Worm (Caenorhabditis elegans) whole organism, late embryonic: ENCODE measurements around the gene W05B10.4.

Experiments
- C38D4.7 ChIP-seq: fragments of 200-800 bp; sonication (Bioruptor generic); optimal IDR thresholded peaks from 2 replicates; lab custom pipeline; 2018; ENCODE audit warnings: mild to moderate bottlenecking, missing genetic modification characterization, moderate library complexity, missing compliant biosample characterization
- F13H6.1 ChIP-seq: sonication (generic microtip); optimal IDR thresholded peaks from 2 replicates; lab custom pipeline; 2016; ENCODE audit warnings: missing genetic modification characterization, missing compliant biosample characterization
- ahr-1 ChIP-seq: sonication (generic microtip); optimal IDR thresholded peaks from 2 replicates; lab custom pipeline; 2016; ENCODE audit warnings: missing genetic modification characterization, missing compliant biosample characterization
- ama-1 ChIP-seq: fragments of 150-350 bp; optimal IDR thresholded peaks from 2 replicates; lab custom pipeline; 2014
- ceh-18 ChIP-seq: sonication (generic microtip); optimal IDR thresholded peaks from 2 replicates; lab custom pipeline; 2016; ENCODE audit warnings: missing genetic modification characterization, missing compliant biosample characterization
- ceh-2 ChIP-seq: sonication (generic microtip); optimal IDR thresholded peaks from 2 replicates; lab custom pipeline; 2016; ENCODE audit warnings: missing genotype, missing genetic modification characterization, missing compliant biosample characterization
- ceh-22 ChIP-seq: sonication (generic microtip); optimal IDR thresholded peaks from 2 replicates; lab custom pipeline; 2017; ENCODE audit warnings: missing biosample characterization, missing genetic modification characterization
- ceh-30 ChIP-seq: fragments of 150-350 bp; optimal IDR thresholded peaks from 2 replicates; lab custom pipeline; 2014; ENCODE audit warnings: missing biosample characterization, missing genetic modification characterization
- ceh-31 ChIP-seq: sonication (generic microtip); optimal IDR thresholded peaks from 2 replicates; lab custom pipeline; 2016; ENCODE audit warnings: missing genetic modification characterization, missing compliant biosample characterization
- ceh-34 ChIP-seq: sonication (generic microtip); optimal IDR thresholded peaks from 2 replicates; lab custom pipeline; 2016; ENCODE audit warnings: mild to moderate bottlenecking, missing genetic modification characterization, missing compliant biosample characterization
- ceh-45 ChIP-seq: fragments of 200-800 bp; sonication (Bioruptor generic); IDR thresholded peaks from 2 replicates; pipeline ENCODE4 v1.3.6; 2022; ENCODE audit warnings: missing genetic modification reagents, missing genetic modification characterization, missing compliant biosample characterization
- ceh-48 ChIP-seq: sonication (generic microtip); optimal IDR thresholded peaks from 2 replicates; lab custom pipeline; 2016; ENCODE audit warnings: missing genetic modification characterization, inconsistent platforms, missing compliant biosample characterization
- ceh-6 ChIP-seq: fragments of 200-800 bp; sonication (Bioruptor generic); optimal IDR thresholded peaks from 2 replicates; lab custom pipeline; 2018; ENCODE audit warnings: mild to moderate bottlenecking, missing genetic modification characterization, missing compliant biosample characterization
- ceh-9 ChIP-seq: sonication (generic microtip); optimal IDR thresholded peaks from 2 replicates; lab custom pipeline; 2016; ENCODE audit warnings: mild to moderate bottlenecking, missing genetic modification characterization, inconsistent platforms, missing compliant biosample characterization
- dve-1 ChIP-seq: sonication (generic microtip); optimal IDR thresholded peaks from 2 replicates; lab custom pipeline; 2017; ENCODE audit warnings: antibody characterized with exemption, mild to moderate bottlenecking, missing genetic modification characterization, missing compliant biosample characterization
- elt-2 ChIP-seq: sonication (generic microtip); optimal IDR thresholded peaks from 2 replicates; lab custom pipeline; 2016; ENCODE audit warnings: missing genetic modification reagents, missing genetic modification characterization, missing compliant biosample characterization
- eyg-1 ChIP-seq: sonication (generic microtip); optimal IDR thresholded peaks from 2 replicates; lab custom pipeline; 2016; ENCODE audit warnings: missing genotype, missing genetic modification characterization, missing compliant biosample characterization
- fax-1 ChIP-seq: sonication (generic microtip); optimal IDR thresholded peaks from 2 replicates; lab custom pipeline; 2016; ENCODE audit warnings: missing genotype, missing genetic modification characterization, missing compliant biosample characterization
- fkh-6 ChIP-seq: sonication (generic microtip); optimal IDR thresholded peaks from 2 replicates; lab custom pipeline; 2016; ENCODE audit warnings: missing genetic modification characterization, missing compliant biosample characterization
- gmeb-2 ChIP-seq: sonication (generic microtip); optimal IDR thresholded peaks from 2 replicates; lab custom pipeline; 2016; ENCODE audit warnings: missing genetic modification characterization, inconsistent platforms, missing compliant biosample characterization
- hlh-30 ChIP-seq: sonication (generic microtip); optimal IDR thresholded peaks from 2 replicates; lab custom pipeline; 2017; ENCODE audit warnings: antibody characterized with exemption, missing genetic modification characterization, missing compliant biosample characterization; ENCODE audit not compliant: insufficient read depth
- hlh-6 ChIP-seq: sonication (generic microtip); optimal IDR thresholded peaks from 2 replicates; lab custom pipeline; 2016; ENCODE audit warnings: missing genotype, missing genetic modification characterization, missing compliant biosample characterization
- lin-11 ChIP-seq: fragments of 200-800 bp; sonication (Bioruptor generic); optimal IDR thresholded peaks from 2 replicates; lab custom pipeline; 2018; ENCODE audit warnings: mild to moderate bottlenecking, missing genetic modification characterization, missing compliant biosample characterization
- madf-2 ChIP-seq: sonication (generic microtip); optimal IDR thresholded peaks from 2 replicates; lab custom pipeline; 2017; ENCODE audit warnings: missing genetic modification characterization, missing compliant biosample characterization
- nfya-1 ChIP-seq: sonication (generic microtip); optimal IDR thresholded peaks from 2 replicates; lab custom pipeline; 2017; ENCODE audit warnings: missing genetic modification characterization, mild to moderate bottlenecking, missing compliant biosample characterization, antibody characterized with exemption, moderate library complexity
- nhr-11 ChIP-seq: fragments of 150-350 bp; optimal IDR thresholded peaks from 2 replicates; lab custom pipeline; 2014; ENCODE audit warnings: missing biosample characterization, missing genetic modification characterization
- npax-4 ChIP-seq: sonication (generic microtip); optimal IDR thresholded peaks from 2 replicates; lab custom pipeline; 2016; ENCODE audit warnings: missing genetic modification characterization, missing compliant biosample characterization
- pag-3 ChIP-seq: sonication (generic microtip); optimal IDR thresholded peaks from 2 replicates; lab custom pipeline; 2016; ENCODE audit warnings: missing compliant biosample characterization, missing genetic modification characterization, borderline replicate concordance
- pha-2 ChIP-seq: sonication (generic microtip); optimal IDR thresholded peaks from 2 replicates; lab custom pipeline; 2017; ENCODE audit warnings: mild to moderate bottlenecking, missing genetic modification characterization, missing compliant biosample characterization
- pha-4 ChIP-seq: fragments of 150-350 bp; optimal IDR thresholded peaks from 2 replicates; lab custom pipeline; 2018; ENCODE audit warnings: missing biosample characterization, missing genetic modification reagents, missing genetic modification characterization
- pqm-1 ChIP-seq: sonication (generic microtip); optimal IDR thresholded peaks from 2 replicates; lab custom pipeline; 2016; ENCODE audit warnings: missing genetic modification characterization, missing compliant biosample characterization
- pros-1 ChIP-seq: fragments of 150-350 bp; optimal IDR thresholded peaks from 2 replicates; lab custom pipeline; 2014; ENCODE audit warnings: missing biosample characterization, missing genetic modification reagents, missing genetic modification characterization
- ref-2 ChIP-seq: sonication (generic microtip); optimal IDR thresholded peaks from 2 replicates; lab custom pipeline; 2016; ENCODE audit warnings: missing genetic modification characterization, missing compliant biosample characterization
- rnt-1 ChIP-seq: sonication (generic microtip); optimal IDR thresholded peaks from 2 replicates; lab custom pipeline; 2016; ENCODE audit warnings: missing genetic modification characterization, missing compliant biosample characterization
- sox-2 ChIP-seq: fragments of 200-800 bp; sonication (Bioruptor generic); IDR thresholded peaks from 2 replicates; pipeline ENCODE4 v1.3.6; 2022; ENCODE audit warnings: missing genetic modification reagents, missing genetic modification characterization, missing compliant biosample characterization
- syd-9 ChIP-seq: sonication (generic microtip); optimal IDR thresholded peaks from 2 replicates; lab custom pipeline; 2016; ENCODE audit warnings: mild to moderate bottlenecking, missing genetic modification characterization, moderate library complexity, missing compliant biosample characterization
- tbx-7 ChIP-seq: sonication (generic microtip); optimal IDR thresholded peaks from 2 replicates; lab custom pipeline; 2016; ENCODE audit warnings: missing genotype, missing genetic modification characterization, missing compliant biosample characterization
- ttx-3 ChIP-seq: sonication (generic microtip); optimal IDR thresholded peaks from 2 replicates; lab custom pipeline; 2016; ENCODE audit warnings: missing genetic modification reagents, missing genetic modification characterization, missing compliant biosample characterization
- unc-55 ChIP-seq: sonication (generic microtip); optimal IDR thresholded peaks from 2 replicates; lab custom pipeline; 2017; ENCODE audit warnings: missing biosample characterization, missing genetic modification reagents, missing genetic modification characterization
- unc-86 ChIP-seq: sonication (generic microtip); optimal IDR thresholded peaks from 2 replicates; lab custom pipeline; 2016; ENCODE audit warnings: missing genetic modification characterization, missing compliant biosample characterization
- zip-5 ChIP-seq: sonication (generic microtip); optimal IDR thresholded peaks from 2 replicates; lab custom pipeline; 2016; ENCODE audit warnings: missing genetic modification characterization, missing compliant biosample characterization
- ztf-16 ChIP-seq: sonication (generic microtip); optimal IDR thresholded peaks from 2 replicates; lab custom pipeline; 2017; ENCODE audit warnings: missing genetic modification characterization, missing compliant biosample characterization

Gene W05B10.4

DNA sequence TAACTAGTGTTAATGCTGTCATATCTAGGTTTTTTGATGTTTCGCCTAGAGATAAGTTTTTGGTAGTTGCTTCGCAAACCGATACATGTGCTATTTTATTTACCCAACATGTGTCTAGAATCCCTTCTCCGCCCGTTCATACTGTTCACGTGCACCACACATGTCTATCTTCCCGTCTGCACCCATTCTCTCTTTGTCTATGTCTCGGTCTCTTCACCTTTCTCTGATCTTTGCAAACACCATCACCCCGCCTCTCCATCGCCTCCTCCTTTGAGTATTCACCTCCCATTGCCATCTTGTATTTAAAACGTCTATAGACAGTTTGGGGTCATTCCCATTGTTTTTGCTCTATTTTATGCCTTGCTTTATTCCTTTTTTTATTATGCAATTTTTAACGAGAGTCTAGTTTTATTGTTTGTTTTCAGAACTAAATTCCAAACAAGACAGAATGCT, 30.8 kb upstream of the W05B10.4 start, which contains the start of gene F56H9.2 (continued):
- TF ChIP-seq F13H6.1 (no peak), nfya-1 (tag; lab: Kevin White, UChicago) (peak; percentile 52), ahr-1 (tag; lab: Kevin White, UChicago) (no peak), nhr-11 (tag; lab: Kevin White, UChicago) (no peak), unc-55 (GFP tag; lab: Kevin White, UChicago) (peak; percentile 4), rnt-1 (tag; lab: Kevin White, UChicago) (no peak), lin-11 (tag; lab: Kevin White, UChicago) (no peak), pqm-1 (no peak), ceh-6 (GFP tag; lab: Kevin White, UChicago) (no peak), ceh-34 (no peak), fkh-6 (tag; lab: Kevin White, UChicago) (no peak), gmeb-2 (tag; lab: Kevin White, UChicago) (no peak), pha-2 (no peak), npax-4 (tag; lab: Kevin White, UChicago) (no peak), elt-2 (peak; percentile 66), ceh-18 (peak; percentile 41), pha-4 (no peak), ceh-2 (peak; percentile 48), ceh-9 (tag; lab: Kevin White, UChicago) (no peak), C38D4.7 (GFP tag; lab: Kevin White, UChicago) (no peak), zip-5 (tag; lab: Kevin White, UChicago) (no peak), ceh-22 (tag; lab: Kevin White, UChicago) (no peak), syd-9 (tag; lab: Kevin White, UChicago) (no peak), ceh-48 (tag; lab: Kevin White, UChicago) (no peak), madf-2 (tag; lab: Kevin White, UChicago) (no peak), ceh-30 (no peak), hlh-6 (tag; lab: Kevin White, UChicago) (no peak), ama-1 (no peak), ref-2 (tag; lab: Kevin White, UChicago) (no peak), ttx-3 (tag; lab: Kevin White, UChicago) (no peak)
- TF ChIP-seq, all 69 proteins: peak for 13

DNA sequence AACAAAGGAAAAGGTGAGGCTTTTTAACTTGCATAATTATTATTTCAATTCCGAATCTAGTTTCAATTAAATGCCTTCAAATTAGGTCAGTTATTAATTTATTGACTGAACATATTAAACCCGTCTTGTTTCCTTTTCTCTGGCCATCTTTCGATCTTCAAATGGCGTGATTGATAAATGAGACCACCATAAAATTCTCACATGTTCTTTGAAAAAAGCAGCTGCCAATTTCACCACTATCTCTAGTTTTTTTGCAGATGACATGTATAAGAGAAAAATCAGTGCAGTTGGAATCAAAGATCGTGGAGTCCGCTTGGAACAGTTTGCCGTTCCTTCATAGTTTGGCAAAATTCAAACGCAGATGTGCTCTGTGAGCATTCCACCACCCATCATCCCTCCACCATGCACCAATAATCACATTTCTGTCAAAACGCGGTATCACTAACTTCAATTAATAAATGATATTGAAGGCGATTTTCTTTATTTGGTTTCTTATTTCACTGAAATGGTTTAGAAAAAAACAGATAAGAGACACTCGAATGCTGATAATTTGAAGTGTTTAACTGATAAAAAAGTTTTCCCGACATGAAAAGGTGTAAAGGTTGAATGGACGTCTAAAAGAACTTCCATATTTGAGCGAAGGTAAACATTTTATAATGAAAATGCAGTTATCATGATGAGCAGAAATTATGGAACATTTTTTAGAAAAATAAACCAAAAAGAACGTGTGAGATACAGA, 30.1 kb upstream of the W05B10.4 start:
- TF ChIP-seq sox-2 (GFP tag; lab: Robert Waterston, UW): no peak
- TF ChIP-seq elt-2: peak; percentile 62

DNA sequence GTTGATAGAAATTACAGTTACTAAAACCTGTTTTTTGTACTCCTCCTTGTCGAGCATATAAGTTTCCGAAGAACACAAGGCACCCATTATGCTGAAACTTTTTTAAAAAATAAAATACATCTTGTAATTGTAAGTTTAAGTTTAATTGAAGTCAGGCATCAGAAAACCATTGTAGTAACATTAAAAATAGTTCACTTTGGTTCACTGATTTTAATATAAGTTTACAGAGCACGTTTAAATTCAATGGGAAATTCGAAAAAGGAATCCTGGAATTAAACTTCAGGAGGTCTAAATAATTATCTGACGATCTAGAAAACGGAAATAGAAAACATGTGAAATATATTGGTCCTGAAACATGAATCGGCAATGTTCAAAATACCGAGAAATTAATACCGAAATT, 27.6 kb upstream of the W05B10.4 start, which contains the start of gene gpa-8:
Gene gpa-8 (minus strand): TSS at position 101 of the 400 bp plus-strand sequence.
- TF ChIP-seq tbx-7 (tag; lab: Kevin White, UChicago): no peak
- no peak for TF ChIP-seq ceh-31
- TF ChIP-seq C38D4.7 (GFP tag; lab: Kevin White, UChicago): no peak
- TF ChIP-seq npax-4 (tag; lab: Kevin White, UChicago): no peak
- TF ChIP-seq ceh-6 (GFP tag; lab: Kevin White, UChicago): no peak

DNA sequence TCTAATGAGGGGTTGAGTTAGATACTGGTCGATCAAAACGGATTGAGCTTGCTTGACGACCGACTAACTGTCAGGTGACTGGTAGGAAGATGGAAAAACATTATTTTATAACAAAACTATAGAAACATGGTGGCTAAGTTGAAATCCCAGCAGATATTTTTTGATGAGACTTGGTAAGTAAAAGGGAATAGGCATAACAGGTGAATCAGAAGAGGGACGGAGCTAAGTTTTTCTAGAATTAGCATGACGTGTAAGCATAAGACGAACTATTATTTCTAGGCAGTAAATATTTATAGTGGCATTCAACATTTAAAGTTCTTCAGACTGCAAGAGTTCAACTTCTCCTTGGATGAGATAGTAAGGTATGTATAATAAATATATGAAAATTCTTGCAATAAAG, 23.5 kb upstream of the W05B10.4 start, which contains the start of gene F56H9.8:
Gene F56H9.8 (plus strand): TSS at position 301 of the 400 bp plus-strand sequence.
- TF ChIP-seq pag-3 (no peak), elt-2 (no peak), unc-86 (tag; lab: Kevin White, UChicago) (no peak), lin-11 (tag; lab: Kevin White, UChicago) (no peak), tbx-7 (tag; lab: Kevin White, UChicago) (no peak), rnt-1 (tag; lab: Kevin White, UChicago) (no peak), dve-1 (tag; lab: Kevin White, UChicago) (no peak), C38D4.7 (GFP tag; lab: Kevin White, UChicago) (no peak), hlh-30 (no peak), ceh-45 (GFP tag; lab: Robert Waterston, UW) (no peak), eyg-1 (no peak), ztf-16 (tag; lab: Kevin White, UChicago) (no peak), fax-1 (no peak), ceh-31 (no peak), pros-1 (no peak), F13H6.1 (no peak)
